Worm (Caenorhabditis elegans) whole organism, L3 larva: Measurements from ENCODE around the gene K12H6.8.

Source experiments
- R02D3.7 ChIP-seq: fragments of 150-350 bp; optimal IDR thresholded peaks from 2 replicates; lab custom pipeline; 2014; ENCODE audit warnings: missing biosample characterization, missing genetic modification characterization
- ZK546.5 ChIP-seq: sonication (generic microtip); optimal IDR thresholded peaks from 2 replicates; lab custom pipeline; 2017; ENCODE audit warnings: missing biosample characterization, missing genetic modification characterization
- aly-2 ChIP-seq: fragments of 150-350 bp; optimal IDR thresholded peaks from 2 replicates; lab custom pipeline; 2014; ENCODE audit warnings: missing biosample characterization, missing genetic modification characterization
- ama-1 ChIP-seq: fragments of 150-350 bp; optimal IDR thresholded peaks from 2 replicates; lab custom pipeline; 2018
- ceh-16 ChIP-seq: sonication (generic microtip); optimal IDR thresholded peaks from 2 replicates; lab custom pipeline; 2017; ENCODE audit warnings: missing biosample characterization, missing genetic modification characterization
- ceh-28 ChIP-seq: fragments of 150-350 bp; optimal IDR thresholded peaks from 2 replicates; lab custom pipeline; 2014; ENCODE audit warnings: missing biosample characterization, missing genetic modification reagents, missing genetic modification characterization
- ceh-9 ChIP-seq: sonication (generic microtip); optimal IDR thresholded peaks from 2 replicates; lab custom pipeline; 2018; ENCODE audit warnings: missing biosample characterization, missing genetic modification characterization
- daf-12 ChIP-seq: fragments of 150-350 bp; optimal IDR thresholded peaks from 2 replicates; lab custom pipeline; 2014; ENCODE audit warnings: missing biosample characterization, missing genetic modification reagents, missing genetic modification characterization
- egl-27 ChIP-seq: sonication (generic microtip); optimal IDR thresholded peaks from 4 replicates; lab custom pipeline; 2017; ENCODE audit warnings: missing biosample characterization, missing genetic modification reagents, missing genetic modification characterization
- egl-5 ChIP-seq: fragments of 150-350 bp; optimal IDR thresholded peaks from 2 replicates; lab custom pipeline; 2017; ENCODE audit warnings: missing biosample characterization, missing genetic modification reagents, missing genetic modification characterization, inconsistent platforms
- elt-2 ChIP-seq: sonication (generic microtip); optimal IDR thresholded peaks from 2 replicates; lab custom pipeline; 2016; ENCODE audit warnings: missing genetic modification reagents, mild to moderate bottlenecking, missing genetic modification characterization, missing compliant biosample characterization
- eor-1 ChIP-seq, 2 experiments: fragments of 150-350 bp; optimal IDR thresholded peaks; 2 replicates each; lab custom pipeline; 2014 to 2018; ENCODE audit warnings: missing biosample characterization in 2 of 2, missing genetic modification characterization in 2 of 2
- fkh-2 ChIP-seq: fragments of 150-350 bp; optimal IDR thresholded peaks from 2 replicates; lab custom pipeline; 2014; ENCODE audit warnings: missing biosample characterization, missing genetic modification reagents, missing genetic modification characterization
- fos-1 ChIP-seq: fragments of 150-350 bp; optimal IDR thresholded peaks from 2 replicates; lab custom pipeline; 2014; ENCODE audit warnings: missing biosample characterization, missing genetic modification characterization
- hmg-11 ChIP-seq: sonication (generic microtip); optimal IDR thresholded peaks from 2 replicates; lab custom pipeline; 2016; ENCODE audit warnings: missing genetic modification characterization, missing compliant biosample characterization
- lin-15B ChIP-seq: fragments of 150-350 bp; optimal IDR thresholded peaks from 2 replicates; lab custom pipeline; 2014; ENCODE audit warnings: missing biosample characterization, missing genetic modification characterization
- lin-39 ChIP-seq: fragments of 150-350 bp; optimal IDR thresholded peaks from 2 replicates; lab custom pipeline; 2018; ENCODE audit warnings: missing biosample characterization, missing genetic modification reagents, missing genetic modification characterization
- mdl-1 ChIP-seq: fragments of 150-350 bp; optimal IDR thresholded peaks from 2 replicates; lab custom pipeline; 2014; ENCODE audit warnings: missing biosample characterization, missing genetic modification characterization
- nfya-1 ChIP-seq: sonication (generic microtip); optimal IDR thresholded peaks from 2 replicates; lab custom pipeline; 2017; ENCODE audit warnings: missing genetic modification characterization, mild to moderate bottlenecking, missing compliant biosample characterization, antibody characterized with exemption, moderate library complexity; ENCODE audit not compliant: insufficient read depth
- nhr-12 ChIP-seq: fragments of 150-350 bp; optimal IDR thresholded peaks from 2 replicates; lab custom pipeline; 2014; ENCODE audit warnings: missing biosample characterization, missing genetic modification characterization
- nhr-23 ChIP-seq: fragments of 150-350 bp; optimal IDR thresholded peaks from 2 replicates; lab custom pipeline; 2014; ENCODE audit warnings: missing biosample characterization, missing genetic modification reagents, missing genetic modification characterization
- nhr-237 ChIP-seq: fragments of 150-350 bp; optimal IDR thresholded peaks from 2 replicates; lab custom pipeline; 2014; ENCODE audit warnings: missing biosample characterization, missing genetic modification characterization
- nhr-25 ChIP-seq: sonication (generic microtip); optimal IDR thresholded peaks from 2 replicates; lab custom pipeline; 2017; ENCODE audit warnings: missing biosample characterization, missing genetic modification characterization
- nhr-67 ChIP-seq: fragments of 150-350 bp; optimal IDR thresholded peaks from 2 replicates; lab custom pipeline; 2014; ENCODE audit warnings: missing biosample characterization, missing genetic modification characterization
- nhr-76 ChIP-seq: fragments of 150-350 bp; sonication (generic microtip); optimal IDR thresholded peaks from 5 replicates; lab custom pipeline; 2014; ENCODE audit warnings: missing biosample characterization, missing genetic modification characterization
- nhr-77 ChIP-seq: fragments of 150-350 bp; optimal IDR thresholded peaks from 2 replicates; lab custom pipeline; 2014; ENCODE audit warnings: missing biosample characterization, missing genetic modification characterization
- sea-2 ChIP-seq: fragments of 150-350 bp; sonication (generic microtip); optimal IDR thresholded peaks from 4 replicates; lab custom pipeline; 2014; ENCODE audit warnings: missing biosample characterization, missing genetic modification reagents, missing genetic modification characterization
- skn-1 ChIP-seq: fragments of 150-350 bp; optimal IDR thresholded peaks from 2 replicates; lab custom pipeline; 2014; ENCODE audit warnings: missing biosample characterization, missing genetic modification characterization
- snpc-4 ChIP-seq: fragments of 150-350 bp; optimal IDR thresholded peaks from 2 replicates; lab custom pipeline; 2014; ENCODE audit warnings: missing biosample characterization, missing genetic modification characterization
- zag-1 ChIP-seq: fragments of 150-350 bp; optimal IDR thresholded peaks from 2 replicates; lab custom pipeline; 2014; ENCODE audit warnings: missing biosample characterization, missing genetic modification characterization
- ztf-4 ChIP-seq: fragments of 150-350 bp; optimal IDR thresholded peaks from 2 replicates; lab custom pipeline; 2014; ENCODE audit warnings: missing biosample characterization, missing genetic modification characterization

K12H6.8 gene

ce11 chrII:2861385-2862099, 33.8 kb downstream of the K12H6.8 start:
- TF ChIP-seq hmg-11 (tag; lab: Kevin White, UChicago), result peak; percentile 32
- no peak for TF ChIP-seq nhr-25 (tag; lab: Kevin White, UChicago)
- peak; percentile 19 for TF ChIP-seq elt-2 (tag; lab: Kevin White, UChicago)
- TF ChIP-seq, all 47 proteins: peak for 2

- TF ChIP-seq sea-2 (GFP tag; lab: Kevin White, UChicago) (no peak), egl-27 (tag; lab: Kevin White, UChicago) (no peak), egl-5 (tag; lab: Kevin White, UChicago) (no peak), nhr-237 (no peak)
Observed at ce11 chrII:2862557-2863035, 34.9 kb downstream of the K12H6.8 start.

- no peak for TF ChIP-seq nhr-12
- TF ChIP-seq R02D3.7 (tag; lab: Kevin White, UChicago), result no peak
- TF ChIP-seq aly-2 (tag; lab: Kevin White, UChicago), result no peak
- TF ChIP-seq nhr-25 (tag; lab: Kevin White, UChicago), result no peak
- TF ChIP-seq ZK546.5 (tag; lab: Kevin White, UChicago), result no peak
- no peak for TF ChIP-seq mdl-1 (tag; lab: Kevin White, UChicago)
- TF ChIP-seq, all 47 proteins: peak for 0
Observed at ce11 chrII:2864229-2864628, 36.5 kb downstream of the K12H6.8 start, which contains the start of gene Y110A2AL.5. TSS of gene Y110A2AL.5 (plus strand) at chrII:2864529.

- TF ChIP-seq aly-2 (tag; lab: Kevin White, UChicago) (no peak), nhr-25 (tag; lab: Kevin White, UChicago) (no peak), lin-39 (no peak)
Observed at ce11 chrII:2865355-2865754, 37.7 kb downstream of the K12H6.8 start.

ce11 chrII:2866541-2867124, 38.9 kb downstream of the K12H6.8 start, which contains the start of the genes Y110A2AL.9 and Y110A2AL.3:
TSS of gene Y110A2AL.9 (minus strand) at chrII:2866641.
TSS of gene Y110A2AL.3 (plus strand) at chrII:2867074.
- TF ChIP-seq nhr-77 (tag; lab: Kevin White, UChicago), result no peak
- TF ChIP-seq nfya-1 (tag; lab: Kevin White, UChicago), result no peak
- TF ChIP-seq eor-1 (tag; optimal IDR thresholded peaks at IDR 0.05; lab: Kevin White, UChicago), result no peak
- TF ChIP-seq ceh-16, result no peak
- no peak for TF ChIP-seq zag-1 (tag; lab: Kevin White, UChicago)
- TF ChIP-seq lin-15B, result no peak
- no peak for TF ChIP-seq fkh-2 (tag; lab: Kevin White, UChicago)
- no peak for TF ChIP-seq egl-27 (tag; lab: Kevin White, UChicago)
- no peak for TF ChIP-seq ztf-4 (tag; lab: Kevin White, UChicago)

ce11 chrII:2867701-2868100, 40.0 kb downstream of the K12H6.8 start, which contains the start of gene Y110A2AL.2:
TSS of gene Y110A2AL.2 (plus strand) at chrII:2868001.
- TF ChIP-seq nhr-237, result no peak
- no peak for TF ChIP-seq egl-5 (tag; lab: Kevin White, UChicago)
- no peak for TF ChIP-seq nhr-76 (tag; lab: Kevin White, UChicago)
- no peak for TF ChIP-seq ceh-9 (tag; lab: Kevin White, UChicago)
- TF ChIP-seq ama-1 (lab: Kevin White, UChicago), result no peak
- no peak for TF ChIP-seq daf-12 (tag; lab: Kevin White, UChicago)
- no peak for TF ChIP-seq nhr-67
- TF ChIP-seq nhr-23 (tag; lab: Kevin White, UChicago), result no peak
- TF ChIP-seq snpc-4 (tag; lab: Kevin White, UChicago), result no peak
- no peak for TF ChIP-seq skn-1 (tag; lab: Kevin White, UChicago)
- no peak for TF ChIP-seq ZK546.5 (tag; lab: Kevin White, UChicago)
- TF ChIP-seq mdl-1 (tag; lab: Kevin White, UChicago), result no peak
- TF ChIP-seq zag-1 (tag; lab: Kevin White, UChicago), result no peak
- no peak for TF ChIP-seq fos-1 (tag; lab: Kevin White, UChicago)
- TF ChIP-seq ceh-28 (tag; lab: Kevin White, UChicago), result no peak
